Worm (Caenorhabditis elegans): ENCODE data around the gene C34H4.2.

DNA sequence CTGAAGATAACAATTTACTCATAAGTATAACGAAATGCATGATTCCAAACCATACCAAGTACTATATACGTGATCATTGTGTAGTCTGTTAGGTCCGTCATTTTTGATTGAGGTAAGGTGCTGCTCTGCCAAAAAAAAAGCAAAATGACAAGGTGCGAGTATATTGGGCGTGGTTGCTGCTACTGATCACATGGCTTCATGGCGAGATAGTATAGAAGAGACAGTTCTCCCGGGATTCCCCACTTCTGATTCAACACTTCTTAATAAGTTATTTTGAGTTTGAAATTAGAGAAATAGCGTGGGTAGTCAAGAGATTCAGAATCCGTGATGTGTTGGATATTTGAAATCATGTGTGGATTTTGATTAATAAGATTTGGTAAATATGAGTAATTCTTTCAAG lies 32.3 kb upstream of the C34H4.2 start, which contains the start of gene K03H6.4:
- TF ChIP-seq zag-1 (tag; optimal IDR thresholded peaks at IDR 0.05) (no peak), sup-37 (GFP tag; optimal IDR thresholded peaks at IDR 0.05) (no peak), nhr-12 (tag; optimal IDR thresholded peaks at IDR 0.05) (no peak), unc-86 (tag; optimal IDR thresholded peaks at IDR 0.05) (no peak), lin-13 (GFP tag; optimal IDR thresholded peaks at IDR 0.05) (no peak), mdl-1 (tag; optimal IDR thresholded peaks at IDR 0.05) (no peak), nhr-90 (tag; optimal IDR thresholded peaks at IDR 0.05; ENCODE audit: poor library complexity) (no peak), nhr-237 (tag; optimal IDR thresholded peaks at IDR 0.05) (no peak), nhr-28 (tag; optimal IDR thresholded peaks at IDR 0.05) (no peak)
